Fruit fly (Drosophila melanogaster) whole organism, embryonic: ENCODE results near the gene CG6656.
A peak's percentile ranks its signal among the peaks of the same experiment; 100 is the strongest.

ENCODE experiments used
- Asciz ChIP-seq: fragments of 200-800 bp; sonication (Bioruptor generic); optimal IDR thresholded peaks from 2 replicates; lab custom pipeline; 2017; ENCODE audit warnings: missing biosample characterization, mild to moderate bottlenecking, missing genetic modification characterization, missing genetic modification reagents
- CG1024 ChIP-seq: fragments of 200-800 bp; sonication (Bioruptor generic); IDR thresholded peaks from 2 replicates; pipeline ENCODE4 v1.3.6; 2022; ENCODE audit warnings: missing biosample characterization, missing genetic modification characterization
- CG12236 ChIP-seq: fragments of 200-800 bp; sonication (Bioruptor generic); optimal IDR thresholded peaks from 2 replicates; lab custom pipeline; 2016; ENCODE audit warnings: missing biosample characterization, missing genetic modification characterization
- CG14710 ChIP-seq: fragments of 200-800 bp; sonication (Bioruptor generic); optimal IDR thresholded peaks from 3 replicates; lab custom pipeline; 2019; ENCODE audit warnings: missing biosample characterization, mild to moderate bottlenecking, missing genetic modification characterization, moderate library complexity
- CG1603 ChIP-seq: fragments of 200-800 bp; sonication (Bioruptor generic); optimal IDR thresholded peaks from 2 replicates; lab custom pipeline; 2019; ENCODE audit warnings: missing biosample characterization, mild to moderate bottlenecking, missing genetic modification characterization, moderate library complexity
- CG2202 ChIP-seq: fragments of 200-800 bp; sonication (Bioruptor generic); optimal IDR thresholded peaks from 2 replicates; lab custom pipeline; 2018; ENCODE audit warnings: missing biosample characterization, mild to moderate bottlenecking, missing genetic modification characterization
- CG2875 ChIP-seq: fragments of 200-800 bp; sonication (Bioruptor generic); optimal IDR thresholded peaks from 2 replicates; lab custom pipeline; 2017; ENCODE audit warnings: missing biosample characterization, mild to moderate bottlenecking, missing genetic modification characterization, missing genetic modification reagents
- CG31224 ChIP-seq: fragments of 200-800 bp; sonication (Bioruptor generic); IDR thresholded peaks from 2 replicates; pipeline ENCODE4 v1.3.6; 2022; ENCODE audit warnings: missing biosample characterization, missing genetic modification characterization
- CG32767 ChIP-seq: fragments of 200-800 bp; sonication (Bioruptor generic); IDR thresholded peaks from 2 replicates; pipeline ENCODE4 v1.3.6; 2022; ENCODE audit warnings: missing biosample characterization, missing genetic modification characterization
- CG43689 ChIP-seq: fragments of 200-800 bp; sonication (Bioruptor generic); IDR thresholded peaks from 2 replicates; pipeline ENCODE4 v1.3.6; 2022; ENCODE audit warnings: missing biosample characterization, missing genetic modification characterization
- CG4617 ChIP-seq: fragments of 200-800 bp; sonication (Bioruptor generic); optimal IDR thresholded peaks from 3 replicates; lab custom pipeline; 2016; ENCODE audit warnings: missing biosample characterization, missing genetic modification characterization, borderline replicate concordance
- CG4730 ChIP-seq: fragments of 200-800 bp; sonication (Bioruptor generic); IDR thresholded peaks from 2 replicates; pipeline ENCODE4 v1.3.6; 2022; ENCODE audit warnings: missing biosample characterization, missing genetic modification characterization
- CG8281 ChIP-seq: fragments of 200-800 bp; sonication (Bioruptor generic); optimal IDR thresholded peaks from 2 replicates; lab custom pipeline; 2018; ENCODE audit warnings: missing biosample characterization, mild to moderate bottlenecking, missing genetic modification characterization, moderate library complexity
- CG8765 ChIP-seq: fragments of 200-800 bp; sonication (Bioruptor generic); IDR thresholded peaks from 2 replicates; pipeline ENCODE4 v1.3.6; 2022; ENCODE audit warnings: missing biosample characterization, missing genetic modification characterization
- CG9609 ChIP-seq: fragments of 200-800 bp; sonication (Bioruptor generic); optimal IDR thresholded peaks from 3 replicates; lab custom pipeline; 2016; ENCODE audit warnings: missing biosample characterization, missing genetic modification characterization
- Drgx ChIP-seq: fragments of 200-800 bp; sonication (Bioruptor generic); IDR thresholded peaks from 2 replicates; pipeline ENCODE4 v1.3.6; 2022; ENCODE audit warnings: missing biosample characterization, missing genetic modification characterization
- Eip74EF ChIP-seq, 2 experiments: fragments of 200-800 bp in 1 of 2; fragments of >200 bp in 1 of 2; sonication (Bioruptor generic) in 1 of 2; optimal IDR thresholded peaks; 2 replicates each; lab custom pipeline; 2017 to 2019; ENCODE audit warnings: missing biosample characterization in 2 of 2, missing genetic modification characterization in 2 of 2, mild to moderate bottlenecking in 1 of 2, moderate library complexity in 1 of 2
- Ets65A ChIP-seq: fragments of 200-800 bp; sonication (Bioruptor generic); peaks from one replicate; lab custom pipeline; 2016; ENCODE audit warnings: missing biosample characterization, missing genetic modification characterization
- Ets97D ChIP-seq: fragments of 200-800 bp; sonication (Bioruptor generic); optimal IDR thresholded peaks from 3 replicates; lab custom pipeline; 2016; ENCODE audit warnings: missing biosample characterization, missing genetic modification characterization
- Hey ChIP-seq: fragments of 200-800 bp; sonication (Bioruptor generic); optimal IDR thresholded peaks from 3 replicates; lab custom pipeline; 2018; ENCODE audit warnings: missing biosample characterization, mild to moderate bottlenecking, missing genetic modification characterization
- Hmr ChIP-seq: fragments of 200-800 bp; sonication (Bioruptor generic); optimal IDR thresholded peaks from 3 replicates; lab custom pipeline; 2017; ENCODE audit warnings: mild to moderate bottlenecking, missing biosample characterization, missing genetic modification reagents, missing genetic modification characterization
- Kr ChIP-seq: fragments of 200-800 bp; sonication (Bioruptor generic); optimal IDR thresholded peaks from 2 replicates; lab custom pipeline; 2017; ENCODE audit warnings: missing biosample characterization, mild to moderate bottlenecking, missing genetic modification characterization
- Pdp1 ChIP-seq, 2 experiments: fragments of 200-800 bp; sonication (Bioruptor generic); optimal IDR thresholded peaks; 3 replicates each; lab custom pipeline; 2016; ENCODE audit warnings: missing biosample characterization in 2 of 2, missing genetic modification characterization in 2 of 2, mild to moderate bottlenecking in 1 of 2, moderate library complexity in 1 of 2
- Sry-δ ChIP-seq: fragments of 200-800 bp; sonication (Bioruptor generic); optimal IDR thresholded peaks from 2 replicates; lab custom pipeline; 2016; ENCODE audit warnings: missing biosample characterization, missing genetic modification characterization
- ac ChIP-seq: fragments of 200-800 bp; sonication (Bioruptor generic); optimal IDR thresholded peaks from 3 replicates; lab custom pipeline; 2017; ENCODE audit warnings: missing biosample characterization, mild to moderate bottlenecking, missing genetic modification characterization
- amos ChIP-seq: fragments of 200-800 bp; sonication (Bioruptor generic); IDR thresholded peaks from 2 replicates; pipeline ENCODE4 v1.3.6; 2022; ENCODE audit warnings: missing biosample characterization, missing genetic modification characterization; ENCODE audit not compliant: partially characterized antibody
- ash1 ChIP-seq: fragments of 200-800 bp; sonication (Bioruptor generic); optimal IDR thresholded peaks from 2 replicates; lab custom pipeline; 2018; ENCODE audit warnings: missing biosample characterization, mild to moderate bottlenecking, missing genetic modification characterization
- chif ChIP-seq, 2 experiments: fragments of 200-800 bp; sonication (Bioruptor generic); optimal IDR thresholded peaks; 3 replicates each; lab custom pipeline; 2016; ENCODE audit warnings: missing biosample characterization in 2 of 2, missing genetic modification characterization in 2 of 2
- hb ChIP-seq: fragments of 200-800 bp; sonication (Bioruptor generic); IDR thresholded peaks from 3 replicates; pipeline ENCODE4 v1.3.6; 2022; ENCODE audit warnings: missing biosample characterization, missing genetic modification characterization; ENCODE audit not compliant: partially characterized antibody
- nmo ChIP-seq: fragments of 200-800 bp; sonication (Bioruptor generic); optimal IDR thresholded peaks from 2 replicates; lab custom pipeline; 2018; ENCODE audit warnings: missing biosample characterization, mild to moderate bottlenecking, missing genetic modification characterization, moderate library complexity
- onecut ChIP-seq: fragments of 200-800 bp; sonication (Bioruptor generic); IDR thresholded peaks from 2 replicates; pipeline ENCODE4 v1.3.6; 2022; ENCODE audit warnings: missing biosample characterization, missing genetic modification characterization
- pb ChIP-seq: fragments of 200-800 bp; sonication (Bioruptor generic); optimal IDR thresholded peaks from 3 replicates; lab custom pipeline; 2016; ENCODE audit warnings: missing biosample characterization, missing genetic modification characterization
- sd ChIP-seq: fragments of 200-800 bp; sonication (Bioruptor generic); optimal IDR thresholded peaks from 3 replicates; lab custom pipeline; 2018; ENCODE audit warnings: missing biosample characterization, mild to moderate bottlenecking, missing genetic modification characterization, moderate library complexity
- sob ChIP-seq: fragments of 200-800 bp; sonication (Bioruptor generic); IDR thresholded peaks from 2 replicates; pipeline ENCODE4 v1.3.6; 2022; ENCODE audit warnings: missing biosample characterization, missing genetic modification characterization
- stc ChIP-seq: fragments of 200-800 bp; sonication (Bioruptor generic); IDR thresholded peaks from 2 replicates; pipeline ENCODE4 v1.3.6; 2022; ENCODE audit warnings: missing biosample characterization, missing genetic modification characterization
- tgo ChIP-seq: fragments of 200-800 bp; sonication (Bioruptor generic); IDR thresholded peaks from 3 replicates; pipeline ENCODE4 v1.3.6; 2022; ENCODE audit warnings: missing biosample characterization, missing genetic modification characterization
- tx ChIP-seq: fragments of 200-800 bp; sonication (Bioruptor generic); optimal IDR thresholded peaks from 2 replicates; lab custom pipeline; 2016; ENCODE audit warnings: missing biosample characterization, missing genetic modification characterization

The CG6656 gene

DNA sequence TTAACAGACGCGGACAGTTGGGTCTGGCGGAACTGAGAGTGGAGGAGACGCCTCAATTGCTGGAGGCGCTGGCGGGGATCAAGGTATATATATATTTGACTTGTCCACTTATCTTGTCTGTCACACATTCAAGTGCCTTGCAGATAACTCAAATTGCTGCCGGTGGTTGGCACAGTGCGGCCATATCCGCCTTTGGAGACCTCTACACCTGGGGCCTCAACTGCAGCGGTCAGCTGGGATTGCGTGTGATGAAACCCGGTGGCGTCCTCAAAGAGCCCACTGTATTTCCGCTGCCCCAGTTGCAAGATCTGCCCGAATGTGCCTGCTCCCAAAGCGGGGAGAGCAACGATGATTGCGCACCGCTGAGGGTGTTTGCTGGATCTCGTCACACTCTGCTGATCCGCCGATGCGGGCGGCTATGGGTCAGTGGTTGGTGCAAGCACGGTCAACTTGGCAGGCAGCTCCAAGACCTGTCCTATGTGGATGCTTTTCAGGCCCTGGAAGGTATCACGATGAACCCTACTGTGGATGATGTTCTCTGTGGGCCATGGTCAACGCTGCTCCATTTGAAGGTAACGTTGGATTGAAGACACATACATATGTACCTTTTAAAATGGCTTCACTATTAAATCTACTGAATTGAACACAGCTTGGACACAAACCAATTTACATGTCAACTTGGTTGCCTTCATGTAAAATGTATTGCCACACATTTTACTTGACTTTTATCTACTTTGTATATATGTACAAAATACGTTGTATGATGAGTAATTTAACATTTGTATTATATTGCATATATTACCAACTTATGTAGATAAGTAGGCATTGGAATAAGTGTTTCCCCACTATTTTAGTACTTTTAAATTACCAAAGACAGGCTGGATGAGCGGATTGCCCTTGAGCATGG is 13.9 kb downstream of the CG6656 start, which contains the start of gene CG43844 (continued):
- TF ChIP-seq Ets97D (GFP tag; lab: Kevin White, UChicago): peak; percentile 3
- peak; percentile 94 for TF ChIP-seq CG14710
- no peak for TF ChIP-seq Eip74EF (GFP tag; optimal IDR thresholded peaks at IDR 0.05; lab: Kevin White, UChicago)
- peak; percentile 2 for TF ChIP-seq Sry-δ (GFP tag; lab: Kevin White, UChicago)
- no peak for TF ChIP-seq onecut (GFP tag; lab: Robert Waterston, UW)
- no peak for TF ChIP-seq CG2875 (GFP tag; lab: Kevin White, UChicago)
- peak; percentile 74 for TF ChIP-seq amos (GFP tag; lab: Robert Waterston, UW)
- TF ChIP-seq sd: no peak
- no peak for TF ChIP-seq sob (GFP tag; lab: Robert Waterston, UW)
- no peak for TF ChIP-seq pb (GFP tag; lab: Kevin White, UChicago)
- TF ChIP-seq stc (GFP tag; lab: Robert Waterston, UW): no peak
- TF ChIP-seq chif (GFP tag; optimal IDR thresholded peaks at IDR 0.05; lab: Kevin White, UChicago): no peak
- peak; percentile 13 for TF ChIP-seq nmo (GFP tag; lab: Kevin White, UChicago)
- TF ChIP-seq CG4730: no peak
- peak; percentile 37 for TF ChIP-seq Hmr (GFP tag; lab: Kevin White, UChicago)
- TF ChIP-seq Asciz (GFP tag; lab: Kevin White, UChicago): no peak
- peak; percentile 65 for TF ChIP-seq Hey (tag; lab: Kevin White, UChicago)
- TF ChIP-seq Pdp1 (GFP tag; optimal IDR thresholded peaks at IDR 0.05; lab: Kevin White, UChicago): peak in 1 of 2 experiments; percentile 21
- no peak for TF ChIP-seq tgo (GFP tag; lab: Robert Waterston, UW)
- no peak for TF ChIP-seq ash1 (GFP tag; lab: Kevin White, UChicago)
- no peak for TF ChIP-seq CG1024 (GFP tag; lab: Robert Waterston, UW)
- TF ChIP-seq CG12236 (GFP tag; lab: Kevin White, UChicago): no peak
- TF ChIP-seq CG1603 (tag; lab: Kevin White, UChicago): peak; percentile 12
- TF ChIP-seq CG4617 (GFP tag; lab: Kevin White, UChicago): no peak
- peak; percentile 60 for TF ChIP-seq Ets65A
- no peak for TF ChIP-seq ac
- peak; percentile 64; the same call in 1 of the 3 replicates for TF ChIP-seq hb (GFP tag; lab: Robert Waterston, UW)

dm6 chr3R:21889945-21890344 is 14.9 kb downstream of the CG6656 start:
- TF ChIP-seq CG8281 (peak; percentile 83), CG9609 (GFP tag; lab: Kevin White, UChicago) (no peak)

- no peak for TF ChIP-seq CG8765
- TF ChIP-seq CG31224 (GFP tag; lab: Robert Waterston, UW): no peak
- no peak for TF ChIP-seq tx
- TF ChIP-seq Kr: no peak
- TF ChIP-seq CG32767 (GFP tag; lab: Robert Waterston, UW): no peak
- TF ChIP-seq Drgx: peak; percentile 26; the same call in 1 of the 2 replicates
- TF ChIP-seq CG2202 (tag; lab: Kevin White, UChicago): no peak
- no peak for TF ChIP-seq CG43689 (GFP tag; lab: Robert Waterston, UW)
Observed at dm6 chr3R:21890739-21891138, 15.6 kb downstream of the CG6656 start.
